Worm (Caenorhabditis elegans) whole organism, young adult: ENCODE results near the gene T28D9.11.

Source experiments
- B0019.2 ChIP-seq: fragments of 200-800 bp; sonication (Bioruptor generic); conservative IDR thresholded peaks from 2 replicates; pipeline ENCODE4 v1.3.6; 2022; ENCODE audit warnings: missing genetic modification reagents, missing genetic modification characterization, missing compliant biosample characterization
- B0261.1 ChIP-seq: sonication (generic microtip); optimal IDR thresholded peaks from 2 replicates; lab custom pipeline; 2016; ENCODE audit warnings: mild to moderate bottlenecking, missing genetic modification characterization, moderate library complexity, missing compliant biosample characterization
- C06A6.2 ChIP-seq: fragments of 200-800 bp; sonication (Bioruptor generic); conservative IDR thresholded peaks from 2 replicates; pipeline ENCODE4 v1.3.6; 2022; ENCODE audit warnings: missing genetic modification characterization, missing compliant biosample characterization
- F22D6.2 ChIP-seq: sonication (generic microtip); optimal IDR thresholded peaks from 2 replicates; lab custom pipeline; 2016; ENCODE audit warnings: mild to moderate bottlenecking, missing genetic modification characterization, missing compliant biosample characterization
- F39B2.1 ChIP-seq: fragments of 200-800 bp; sonication (Bioruptor generic); IDR thresholded peaks from 2 replicates; pipeline ENCODE4 v1.3.6; 2022; ENCODE audit warnings: missing genetic modification reagents, missing genetic modification characterization, missing compliant biosample characterization
- F49E8.2 ChIP-seq: sonication (generic microtip); optimal IDR thresholded peaks from 3 replicates; lab custom pipeline; 2017; ENCODE audit warnings: missing genetic modification characterization, mild to moderate bottlenecking, missing compliant biosample characterization, antibody characterized with exemption, moderate library complexity; ENCODE audit not compliant: insufficient read depth
- F52B5.7 ChIP-seq: sonication (generic microtip); optimal IDR thresholded peaks from 2 replicates; lab custom pipeline; 2016; ENCODE audit warnings: mild to moderate bottlenecking, missing genetic modification characterization, missing compliant biosample characterization
- K12H6.12 ChIP-seq: fragments of 200-800 bp; sonication (Bioruptor generic); optimal IDR thresholded peaks from 2 replicates; lab custom pipeline; 2018; ENCODE audit warnings: mild to moderate bottlenecking, missing genetic modification characterization, missing compliant biosample characterization
- Y79H2A.3 ChIP-seq: fragments of 200-800 bp; sonication (Bioruptor generic); conservative IDR thresholded peaks from 2 replicates; pipeline ENCODE4 v1.3.6; 2022; ENCODE audit warnings: missing genetic modification reagents, missing genetic modification characterization, missing compliant biosample characterization
- ZK185.1 ChIP-seq: sonication (generic microtip); optimal IDR thresholded peaks from 2 replicates; lab custom pipeline; 2016; ENCODE audit warnings: mild to moderate bottlenecking, missing genetic modification characterization, missing compliant biosample characterization; ENCODE audit not compliant: poor library complexity, severe bottlenecking
- ama-1 ChIP-seq, 3 experiments: fragments of 150-350 bp in 1 of 3; sonication (generic microtip) in 2 of 3; optimal IDR thresholded peaks; 2 replicates each; lab custom pipeline; 2014 to 2018; ENCODE audit warnings: missing biosample characterization in 2 of 3, missing genetic modification characterization in 2 of 3, missing genetic modification reagents in 2 of 3
- aptf-2 ChIP-seq: fragments of 200-800 bp; sonication (Bioruptor generic); conservative IDR thresholded peaks from 2 replicates; pipeline ENCODE4 v1.3.6; 2022; ENCODE audit warnings: missing genetic modification reagents, missing genetic modification characterization, missing compliant biosample characterization
- attf-3 ChIP-seq: fragments of 200-800 bp; sonication (Bioruptor generic); conservative IDR thresholded peaks from 2 replicates; pipeline ENCODE4 v1.3.6; 2022; ENCODE audit warnings: missing genetic modification reagents, missing genetic modification characterization, missing compliant biosample characterization
- attf-5 ChIP-seq: fragments of 200-800 bp; sonication (Bioruptor generic); optimal IDR thresholded peaks from 2 replicates; lab custom pipeline; 2018; ENCODE audit warnings: mild to moderate bottlenecking, missing genetic modification characterization, missing compliant biosample characterization
- attf-6 ChIP-seq: fragments of 200-800 bp; sonication (Bioruptor generic); IDR thresholded peaks from 2 replicates; pipeline ENCODE4 v1.3.6; 2022; ENCODE audit warnings: missing genetic modification reagents, missing genetic modification characterization, missing compliant biosample characterization
- cebp-1 ChIP-seq, 2 experiments: fragments of 200-800 bp in 1 of 2; sonication (Bioruptor generic) in 1 of 2; sonication (generic microtip) in 1 of 2; IDR thresholded peaks in 1 of 2; optimal IDR thresholded peaks in 1 of 2; 2 replicates each; pipeline versions ENCODE4 v1.3.6 to Lab custom; 2017 to 2022; ENCODE audit warnings: missing compliant biosample characterization in 2 of 2, missing genetic modification characterization in 2 of 2, mild to moderate bottlenecking in 1 of 2, missing genetic modification reagents in 1 of 2, moderate library complexity in 1 of 2
- ceh-100 ChIP-seq: fragments of 200-800 bp; sonication (Bioruptor generic); IDR thresholded peaks from 2 replicates; pipeline ENCODE4 v1.3.6; 2022; ENCODE audit warnings: missing genetic modification reagents, missing genetic modification characterization, missing compliant biosample characterization
- dox-1 ChIP-seq: fragments of 200-800 bp; sonication (Bioruptor generic); IDR thresholded peaks from 2 replicates; pipeline ENCODE4 v1.3.6; 2022; ENCODE audit warnings: missing genetic modification reagents, missing genetic modification characterization, missing compliant biosample characterization
- dpl-1 ChIP-seq: fragments of 150-350 bp; optimal IDR thresholded peaks from 2 replicates; lab custom pipeline; 2014; ENCODE audit warnings: missing biosample characterization, missing genetic modification reagents, missing genetic modification characterization
- efl-1 ChIP-seq: fragments of 150-350 bp; optimal IDR thresholded peaks from 2 replicates; lab custom pipeline; 2014; ENCODE audit warnings: missing biosample characterization, missing genetic modification reagents, missing genetic modification characterization
- hmg-20 ChIP-seq: fragments of 200-800 bp; sonication (Bioruptor generic); IDR thresholded peaks from 2 replicates; pipeline ENCODE4 v1.3.6; 2022; ENCODE audit warnings: missing genetic modification reagents, missing genetic modification characterization, missing compliant biosample characterization
- hrde-1 ChIP-seq: sonication (generic microtip); optimal IDR thresholded peaks from 2 replicates; lab custom pipeline; 2016; ENCODE audit warnings: missing genetic modification characterization, mild to moderate bottlenecking, missing compliant biosample characterization, moderate library complexity, missing genotype, missing genetic modification reagents, borderline replicate concordance
- lin-35 ChIP-seq, 3 experiments: fragments of 150-350 bp in 2 of 3; sonication (generic microtip) in 1 of 3; optimal IDR thresholded peaks; 2 replicates each; lab custom pipeline; 2014 to 2018; ENCODE audit warnings: missing biosample characterization in 3 of 3, missing genetic modification characterization in 3 of 3, missing genetic modification reagents in 3 of 3
- lir-1 ChIP-seq: fragments of 200-800 bp; sonication (Bioruptor generic); conservative IDR thresholded peaks from 2 replicates; pipeline ENCODE4 v1.3.6; 2022; ENCODE audit warnings: missing genetic modification reagents, missing genetic modification characterization, missing compliant biosample characterization
- madf-10 ChIP-seq: sonication (generic microtip); optimal IDR thresholded peaks from 2 replicates; lab custom pipeline; 2016; ENCODE audit warnings: mild to moderate bottlenecking, missing genetic modification characterization, missing compliant biosample characterization
- madf-3 ChIP-seq: fragments of 200-800 bp; sonication (Bioruptor generic); IDR thresholded peaks from 2 replicates; pipeline ENCODE4 v1.3.6; 2022; ENCODE audit warnings: missing genetic modification reagents, missing genetic modification characterization, missing compliant biosample characterization
- madf-6 ChIP-seq: fragments of 200-800 bp; sonication (Bioruptor generic); IDR thresholded peaks from 2 replicates; pipeline ENCODE4 v1.3.6; 2022; ENCODE audit warnings: missing genetic modification reagents, missing genetic modification characterization, missing compliant biosample characterization
- mxl-1 ChIP-seq: sonication (generic microtip); optimal IDR thresholded peaks from 2 replicates; lab custom pipeline; 2016; ENCODE audit warnings: missing genetic modification characterization, missing compliant biosample characterization
- nfya-1 ChIP-seq: sonication (generic microtip); optimal IDR thresholded peaks from 2 replicates; lab custom pipeline; 2017; ENCODE audit warnings: antibody characterized with exemption, missing compliant biosample characterization, missing genetic modification characterization, borderline replicate concordance; ENCODE audit not compliant: insufficient read depth
- nfya-2 ChIP-seq: fragments of 200-800 bp; sonication (Bioruptor generic); IDR thresholded peaks from 2 replicates; pipeline ENCODE4 v1.3.6; 2022; ENCODE audit warnings: missing genetic modification reagents, missing genetic modification characterization, missing compliant biosample characterization
- nhr-120 ChIP-seq: fragments of 200-800 bp; sonication (Bioruptor generic); IDR thresholded peaks from 2 replicates; pipeline ENCODE4 v1.3.6; 2022; ENCODE audit warnings: missing genetic modification characterization, missing compliant biosample characterization
- nhr-27 ChIP-seq: fragments of 200-800 bp; sonication (Bioruptor generic); optimal IDR thresholded peaks from 2 replicates; lab custom pipeline; 2018; ENCODE audit warnings: mild to moderate bottlenecking, missing genetic modification characterization, moderate library complexity, missing compliant biosample characterization
- nhr-80 ChIP-seq: sonication (generic microtip); optimal IDR thresholded peaks from 2 replicates; lab custom pipeline; 2016; ENCODE audit warnings: missing genetic modification characterization, missing compliant biosample characterization
- rcor-1 ChIP-seq: fragments of 200-800 bp; sonication (Bioruptor generic); IDR thresholded peaks from 2 replicates; pipeline ENCODE4 v1.3.6; 2022; ENCODE audit warnings: missing genetic modification reagents, missing genetic modification characterization, missing compliant biosample characterization
- sdz-38 ChIP-seq: sonication (generic microtip); optimal IDR thresholded peaks from 2 replicates; lab custom pipeline; 2016; ENCODE audit warnings: missing genotype, missing genetic modification characterization, missing compliant biosample characterization
- snpc-1.1 ChIP-seq: sonication (generic microtip); optimal IDR thresholded peaks from 2 replicates; lab custom pipeline; 2017; ENCODE audit warnings: missing genetic modification characterization, mild to moderate bottlenecking, missing compliant biosample characterization, antibody characterized with exemption, moderate library complexity, missing genotype, missing genetic modification reagents; ENCODE audit not compliant: insufficient read depth
- somi-1 ChIP-seq: fragments of 200-800 bp; sonication (Bioruptor generic); optimal IDR thresholded peaks from 2 replicates; lab custom pipeline; 2018; ENCODE audit warnings: mild to moderate bottlenecking, missing genetic modification characterization, missing compliant biosample characterization
- tbp1 ChIP-seq: fragments of 200-800 bp; sonication (Bioruptor generic); optimal IDR thresholded peaks from 2 replicates; lab custom pipeline; 2018; ENCODE audit warnings: mild to moderate bottlenecking, missing genetic modification characterization, missing compliant biosample characterization
- tbx-9 ChIP-seq: sonication (generic microtip); optimal IDR thresholded peaks from 2 replicates; lab custom pipeline; 2016; ENCODE audit warnings: borderline replicate concordance, missing genetic modification characterization, inconsistent platforms, missing compliant biosample characterization
- xnd-1 ChIP-seq: sonication (generic microtip); optimal IDR thresholded peaks from 2 replicates; lab custom pipeline; 2016; ENCODE audit warnings: missing genotype, missing genetic modification reagents, missing genetic modification characterization, missing compliant biosample characterization
- ztf-18 ChIP-seq: sonication (generic microtip); optimal IDR thresholded peaks from 2 replicates; lab custom pipeline; 2016; ENCODE audit warnings: missing genotype, mild to moderate bottlenecking, missing genetic modification characterization, missing compliant biosample characterization
- ztf-25 ChIP-seq: fragments of 200-800 bp; sonication (Bioruptor generic); IDR thresholded peaks from 2 replicates; pipeline ENCODE4 v1.3.6; 2022; ENCODE audit warnings: missing genetic modification reagents, missing genetic modification characterization, missing compliant biosample characterization

T28D9.11 gene

DNA sequence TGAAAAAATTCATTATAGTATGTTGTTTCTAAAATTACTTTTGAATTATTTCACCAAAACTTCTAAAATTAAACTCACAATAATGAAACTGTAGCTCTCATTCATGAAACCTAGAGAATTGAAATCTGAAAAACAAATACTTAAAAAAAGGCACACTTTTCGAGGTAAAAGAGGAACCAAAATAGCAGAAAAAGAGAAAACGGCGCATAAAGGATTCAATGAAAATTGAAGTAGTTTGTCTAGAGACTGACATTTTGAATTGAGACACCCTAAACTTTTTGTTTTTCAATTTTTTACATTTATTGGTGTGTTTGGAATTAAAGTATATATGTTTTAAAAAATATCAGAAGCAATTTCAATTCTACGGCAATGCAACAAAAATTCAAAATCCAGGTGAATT is 20.8 kb downstream of the T28D9.11 start, which contains the start of gene dgk-5:
dgk-5 (minus strand) TSS at position 101 of the 400 bp plus-strand sequence.
- TF ChIP-seq nfya-1 (tag; lab: Kevin White, UChicago) (no peak), ceh-100 (GFP tag; lab: Robert Waterston, UW) (no peak), somi-1 (GFP tag; lab: Kevin White, UChicago) (no peak), lir-1 (no peak), hmg-20 (GFP tag; lab: Robert Waterston, UW) (no peak), cebp-1 (GFP tag; IDR thresholded peaks at IDR 0.05; lab: Robert Waterston, UW) (no peak), cebp-1 (tag; optimal IDR thresholded peaks at IDR 0.05; lab: Kevin White, UChicago) (no peak), attf-3 (GFP tag; lab: Robert Waterston, UW) (no peak), Y79H2A.3 (GFP tag; lab: Robert Waterston, UW) (no peak), snpc-1.1 (tag; lab: Kevin White, UChicago) (no peak), attf-6 (GFP tag; lab: Robert Waterston, UW) (no peak), B0019.2 (no peak), nhr-27 (tag; lab: Kevin White, UChicago) (no peak), madf-3 (GFP tag; lab: Robert Waterston, UW) (no peak)

DNA sequence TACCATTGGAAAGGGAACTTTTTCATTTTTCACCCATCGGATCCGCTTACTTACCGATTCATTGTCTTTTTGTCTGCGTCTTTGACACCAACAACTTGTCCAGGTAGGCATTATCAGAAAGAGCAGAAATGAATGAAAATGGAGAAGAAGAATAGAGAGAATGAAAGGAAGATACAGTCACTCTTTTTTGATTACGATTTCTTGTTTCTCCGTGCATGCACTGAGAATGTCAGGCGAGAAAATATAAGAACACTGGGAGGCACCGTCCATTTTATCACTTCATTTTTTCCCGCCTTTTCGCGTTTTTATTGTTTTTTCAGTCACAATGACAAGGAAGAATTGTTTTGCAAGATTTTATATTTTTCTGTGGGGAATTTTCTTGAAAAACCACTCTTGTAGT is 22.5 kb downstream of the T28D9.11 start:
- peak; percentile 71 for TF ChIP-seq nhr-80
- no peak for TF ChIP-seq tbp1 (GFP tag; lab: Kevin White, UChicago)

DNA sequence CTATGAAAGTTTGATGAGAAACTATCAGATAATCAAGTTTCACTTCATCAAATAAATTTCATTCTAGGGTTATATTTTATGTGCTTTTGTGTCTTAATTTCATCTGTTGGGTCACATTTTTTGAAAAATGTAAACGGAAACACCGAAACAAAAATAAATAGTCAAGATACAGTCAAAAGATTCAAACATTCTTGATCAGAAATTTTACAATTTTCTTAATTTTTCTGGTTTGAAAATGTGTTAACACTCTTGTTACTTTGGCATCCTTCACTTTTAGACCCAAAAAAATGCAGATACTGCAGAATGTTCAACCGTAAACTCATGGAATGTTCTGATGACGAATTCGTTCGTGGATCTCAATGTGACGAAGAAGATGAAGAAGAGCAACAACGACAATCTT is 37.1 kb downstream of the T28D9.11 start, which contains the start of gene aptf-1:
aptf-1 (plus strand) TSS at position 301 of the 400 bp plus-strand sequence.
- TF ChIP-seq B0261.1 (tag; lab: Kevin White, UChicago) (no peak), C06A6.2 (no peak), nhr-120 (GFP tag; lab: Robert Waterston, UW) (no peak), ztf-25 (GFP tag; lab: Robert Waterston, UW) (no peak), sdz-38 (no peak), aptf-2 (no peak), ZK185.1 (tag; lab: Kevin White, UChicago) (no peak), somi-1 (GFP tag; lab: Kevin White, UChicago) (no peak), xnd-1 (tag; lab: Kevin White, UChicago) (no peak), madf-10 (tag; lab: Kevin White, UChicago) (no peak), F49E8.2 (tag; lab: Kevin White, UChicago) (no peak), hrde-1 (tag; lab: Kevin White, UChicago) (no peak), nhr-27 (tag; lab: Kevin White, UChicago) (no peak), Y79H2A.3 (GFP tag; lab: Robert Waterston, UW) (no peak), F39B2.1 (GFP tag; lab: Robert Waterston, UW) (no peak), ama-1 (optimal IDR thresholded peaks at IDR 0.05; lab: Kevin White, UChicago) (no peak), ama-1 (GFP tag; optimal IDR thresholded peaks at IDR 0.05; lab: Kevin White, UChicago) (no peak), nhr-80 (no peak)

DNA sequence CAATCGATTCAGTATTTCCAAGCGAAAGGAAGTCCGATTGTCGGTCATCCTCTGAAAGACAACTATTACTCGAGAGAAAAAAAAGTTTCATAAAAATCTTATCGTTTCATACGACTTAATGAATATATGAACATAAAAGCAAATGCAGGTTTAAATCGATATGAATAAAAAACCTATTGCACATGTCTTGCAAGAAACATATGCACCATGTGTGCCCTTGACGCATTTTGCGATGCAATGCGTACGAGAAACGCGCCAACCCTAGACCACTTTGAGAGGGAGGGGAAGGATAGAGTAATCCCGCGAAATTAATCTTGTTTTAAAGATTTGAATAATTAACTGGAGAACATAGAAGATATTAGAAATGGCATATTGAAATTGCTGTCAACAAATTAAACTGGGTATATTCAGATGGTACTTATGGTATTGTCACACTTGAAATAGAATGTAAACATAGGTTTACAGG is 38.4 kb downstream of the T28D9.11 start, which contains the start of gene atg-16.2:
atg-16.2 (minus strand) TSS at position 51 of the 466 bp plus-strand sequence.
- TF ChIP-seq lin-35 (GFP tag; optimal IDR thresholded peaks at IDR 0.05; lab: Kevin White, UChicago): peak in 1 of 3 experiments; percentile 31
- TF ChIP-seq F52B5.7 (tag; lab: Kevin White, UChicago): no peak
- peak; percentile 90 for TF ChIP-seq ztf-18
- TF ChIP-seq rcor-1 (GFP tag; lab: Robert Waterston, UW): 0 out of 2 replicates have a peak, but pooled peaks have one; percentile 23
- TF ChIP-seq mxl-1 (tag; lab: Kevin White, UChicago): no peak
- peak; percentile 74 for TF ChIP-seq nhr-80
- peak; percentile 32 for TF ChIP-seq efl-1
- TF ChIP-seq nfya-2 (GFP tag; lab: Robert Waterston, UW): no peak
- no peak for TF ChIP-seq sdz-38
- no peak for TF ChIP-seq F22D6.2 (tag; lab: Kevin White, UChicago)
- TF ChIP-seq tbx-9 (tag; lab: Kevin White, UChicago): no peak
- TF ChIP-seq dpl-1 (GFP tag; lab: Kevin White, UChicago): peak; percentile 31
- no peak for TF ChIP-seq madf-6 (GFP tag; lab: Robert Waterston, UW)
- 0 out of 2 replicates have a peak, but pooled peaks have one; percentile 50 for TF ChIP-seq dox-1
- no peak for TF ChIP-seq K12H6.12 (tag; lab: Kevin White, UChicago)
- TF ChIP-seq attf-5: peak; percentile 69
